Worm (Caenorhabditis elegans): ENCODE data around the gene ZK353.2.

Gene ZK353.2

ce11 chrIII:8411976-8412375 is 13.5 kb downstream of the ZK353.2 start (continued):
- TF ChIP-seq lir-3 (tag; optimal IDR thresholded peaks at IDR 0.05; ENCODE audit: poor library complexity) (no peak), unc-130 (tag; optimal IDR thresholded peaks at IDR 0.05) (no peak), nhr-77 (tag; optimal IDR thresholded peaks at IDR 0.05) (peak; percentile 35), nhr-71 (tag; optimal IDR thresholded peaks at IDR 0.05) (peak; percentile 72), C04F5.9 (tag; optimal IDR thresholded peaks at IDR 0.05) (no peak), ztf-11 (tag; optimal IDR thresholded peaks at IDR 0.05) (no peak), unc-62 (GFP tag; optimal IDR thresholded peaks at IDR 0.05) (no peak), jun-1 (tag; optimal IDR thresholded peaks at IDR 0.05) (peak; percentile 57), sup-37 (GFP tag; optimal IDR thresholded peaks at IDR 0.05) (no peak), hlh-17 (GFP tag; optimal IDR thresholded peaks at IDR 0.05; ENCODE audit: borderline replicate concordance) (no peak), vab-15 (tag; optimal IDR thresholded peaks at IDR 0.05) (no peak), pqm-1 (tag; optimal IDR thresholded peaks at IDR 0.05) (no peak), ceh-90 (tag; optimal IDR thresholded peaks at IDR 0.05) (no peak), ces-1 (GFP tag; optimal IDR thresholded peaks at IDR 0.05) (no peak), sptf-1 (tag; optimal IDR thresholded peaks at IDR 0.05) (no peak), dsc-1 (tag; optimal IDR thresholded peaks at IDR 0.05) (no peak), xbp-1 (tag; optimal IDR thresholded peaks at IDR 0.05) (peak; percentile 44), tlp-1 (tag; optimal IDR thresholded peaks at IDR 0.05) (no peak), ceh-63 (GFP tag; optimal IDR thresholded peaks at IDR 0.05) (no peak), lin-35 (GFP tag; optimal IDR thresholded peaks at IDR 0.05) (peak; percentile 67 to 77), mab-9 (GFP tag; IDR thresholded peaks at IDR 0.05) (no peak), elt-3 (tag; optimal IDR thresholded peaks at IDR 0.05) (no peak), fos-1 (tag; optimal IDR thresholded peaks at IDR 0.05) (peak; percentile 63), grh-1 (GFP tag; IDR thresholded peaks at IDR 0.05) (no peak), lin-13 (GFP tag; optimal IDR thresholded peaks at IDR 0.05) (peak; percentile 50), zag-1 (tag; optimal IDR thresholded peaks at IDR 0.05) (no peak), fkh-4 (tag; optimal IDR thresholded peaks at IDR 0.05; ENCODE audit: borderline replicate concordance) (no peak), egl-13 (tag; optimal IDR thresholded peaks at IDR 0.05) (no peak), nhr-237 (tag; optimal IDR thresholded peaks at IDR 0.05) (no peak), unc-86 (tag; optimal IDR thresholded peaks at IDR 0.05) (peak; percentile 66), pax-3 (tag; optimal IDR thresholded peaks at IDR 0.05) (no peak), fkh-8 (tag; optimal IDR thresholded peaks at IDR 0.05) (peak; percentile 80), lin-39 (tag; optimal IDR thresholded peaks at IDR 0.05) (no peak), C34B4.2 (tag; optimal IDR thresholded peaks at IDR 0.05) (no peak), C16A3.4 (tag; optimal IDR thresholded peaks at IDR 0.05) (no peak), blmp-1 (tag; optimal IDR thresholded peaks at IDR 0.05) (peak; percentile 85), irx-1 (tag; optimal IDR thresholded peaks at IDR 0.05) (no peak), nhr-90 (tag; optimal IDR thresholded peaks at IDR 0.05; ENCODE audit: poor library complexity) (peak; percentile 22), nhr-85 (tag) (no peak)

DNA sequence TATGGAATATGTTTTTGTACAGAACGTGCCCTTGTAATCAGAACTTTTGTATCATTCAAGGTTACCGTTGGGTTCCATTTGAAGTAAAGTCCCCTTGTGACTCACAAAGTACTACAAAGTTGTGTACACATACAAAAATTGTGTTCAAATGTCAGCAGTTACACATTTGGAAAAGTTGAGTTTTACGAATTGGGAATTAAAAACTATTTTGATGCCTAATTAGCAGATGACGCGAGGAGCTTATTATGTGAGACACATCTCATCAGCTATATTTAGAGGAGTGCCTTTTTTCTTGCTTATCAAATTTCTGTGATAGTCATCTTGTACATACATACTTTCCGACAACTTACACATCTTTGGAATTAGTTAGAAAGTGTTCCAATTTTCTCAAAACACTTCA is 15.0 kb downstream of the ZK353.2 start:
- TF ChIP-seq ceh-8 (GFP tag; optimal IDR thresholded peaks at IDR 0.05) (peak; percentile 55), C16A3.4 (tag; optimal IDR thresholded peaks at IDR 0.05) (no peak), nhr-19 (GFP tag; conservative IDR thresholded peaks at IDR 0.05) (no peak), skn-1 (tag; optimal IDR thresholded peaks at IDR 0.05) (no peak), nhr-71 (tag; optimal IDR thresholded peaks at IDR 0.05) (no peak), alr-1 (tag; optimal IDR thresholded peaks at IDR 0.05; ENCODE audit: borderline replicate concordance) (no peak), lin-15B (tag; optimal IDR thresholded peaks at IDR 0.05) (no peak)

All from whole organism, L1 larva.